Worm (Caenorhabditis elegans) whole organism, young adult: ENCODE data around the gene dct-17.

ENCODE experiments used
- B0019.2 ChIP-seq: fragments of 200-800 bp; sonication (Bioruptor generic); conservative IDR thresholded peaks from 2 replicates; pipeline ENCODE4 v1.3.6; 2022; ENCODE audit warnings: missing genetic modification reagents, missing genetic modification characterization, missing compliant biosample characterization
- B0035.1 ChIP-seq: sonication (generic microtip); optimal IDR thresholded peaks from 2 replicates; lab custom pipeline; 2016; ENCODE audit warnings: missing genetic modification characterization, mild to moderate bottlenecking, missing compliant biosample characterization, missing genotype, missing genetic modification reagents
- C17E4.6 ChIP-seq: fragments of 200-800 bp; sonication (Bioruptor generic); IDR thresholded peaks from 2 replicates; pipeline ENCODE4 v1.3.6; 2022; ENCODE audit warnings: missing genetic modification reagents, missing genetic modification characterization, missing compliant biosample characterization
- F22D6.2 ChIP-seq: sonication (generic microtip); optimal IDR thresholded peaks from 2 replicates; lab custom pipeline; 2016; ENCODE audit warnings: mild to moderate bottlenecking, missing genetic modification characterization, missing compliant biosample characterization
- F23B12.7 ChIP-seq: sonication (generic microtip); optimal IDR thresholded peaks from 2 replicates; lab custom pipeline; 2017; ENCODE audit warnings: missing genetic modification characterization, mild to moderate bottlenecking, missing compliant biosample characterization, antibody characterized with exemption, moderate library complexity; ENCODE audit not compliant: insufficient read depth
- F49E8.2 ChIP-seq: sonication (generic microtip); optimal IDR thresholded peaks from 3 replicates; lab custom pipeline; 2017; ENCODE audit warnings: missing genetic modification characterization, mild to moderate bottlenecking, missing compliant biosample characterization, antibody characterized with exemption, moderate library complexity; ENCODE audit not compliant: insufficient read depth
- F55B11.4 ChIP-seq: sonication (generic microtip); optimal IDR thresholded peaks from 2 replicates; lab custom pipeline; 2016; ENCODE audit warnings: missing compliant biosample characterization, missing genetic modification characterization, borderline replicate concordance; ENCODE audit not compliant: insufficient read depth
- T07F8.4 ChIP-seq: sonication (generic microtip); optimal IDR thresholded peaks from 2 replicates; lab custom pipeline; 2016; ENCODE audit warnings: mild to moderate bottlenecking, missing genetic modification characterization, moderate library complexity, missing compliant biosample characterization
- Y56A3A.18 ChIP-seq: fragments of 200-800 bp; sonication (Bioruptor generic); IDR thresholded peaks from 2 replicates; pipeline ENCODE4 v1.3.6; 2022; ENCODE audit warnings: missing genetic modification reagents, missing genetic modification characterization, missing compliant biosample characterization
- Y67H2A.10 ChIP-seq: fragments of 200-800 bp; sonication (Bioruptor generic); conservative IDR thresholded peaks from 2 replicates; pipeline ENCODE4 v1.3.6; 2022; ENCODE audit warnings: missing genetic modification reagents, missing genetic modification characterization, missing compliant biosample characterization
- ama-1 ChIP-seq, 3 experiments: fragments of 150-350 bp in 1 of 3; sonication (generic microtip) in 2 of 3; optimal IDR thresholded peaks; 2 replicates each; lab custom pipeline; 2014 to 2018; ENCODE audit warnings: missing biosample characterization in 2 of 3, missing genetic modification characterization in 2 of 3, missing genetic modification reagents in 2 of 3
- aptf-2 ChIP-seq: fragments of 200-800 bp; sonication (Bioruptor generic); conservative IDR thresholded peaks from 2 replicates; pipeline ENCODE4 v1.3.6; 2022; ENCODE audit warnings: missing genetic modification reagents, missing genetic modification characterization, missing compliant biosample characterization
- aptf-3 ChIP-seq: fragments of 200-800 bp; sonication (Bioruptor generic); IDR thresholded peaks from 2 replicates; pipeline ENCODE4 v1.3.6; 2022; ENCODE audit warnings: missing genetic modification characterization, missing compliant biosample characterization
- athp-1 ChIP-seq: sonication (generic microtip); optimal IDR thresholded peaks from 2 replicates; lab custom pipeline; 2017; ENCODE audit warnings: mild to moderate bottlenecking, missing genetic modification characterization, missing compliant biosample characterization
- attf-3 ChIP-seq: fragments of 200-800 bp; sonication (Bioruptor generic); conservative IDR thresholded peaks from 2 replicates; pipeline ENCODE4 v1.3.6; 2022; ENCODE audit warnings: missing genetic modification reagents, missing genetic modification characterization, missing compliant biosample characterization
- ceh-40 ChIP-seq: fragments of 200-800 bp; sonication (Bioruptor generic); IDR thresholded peaks from 2 replicates; pipeline ENCODE4 v1.3.6; 2022; ENCODE audit warnings: missing genetic modification characterization, missing compliant biosample characterization
- ceh-58 ChIP-seq: fragments of 200-800 bp; sonication (Bioruptor generic); IDR thresholded peaks from 2 replicates; pipeline ENCODE4 v1.3.6; 2022; ENCODE audit warnings: missing genetic modification characterization, missing compliant biosample characterization
- chd-7 ChIP-seq: sonication (generic microtip); optimal IDR thresholded peaks from 2 replicates; lab custom pipeline; 2016; ENCODE audit warnings: mild to moderate bottlenecking, missing genetic modification characterization, moderate library complexity, missing compliant biosample characterization
- die-1 ChIP-seq: sonication (generic microtip); optimal IDR thresholded peaks from 2 replicates; lab custom pipeline; 2016; ENCODE audit warnings: missing genotype, mild to moderate bottlenecking, missing genetic modification characterization, missing compliant biosample characterization
- dox-1 ChIP-seq: fragments of 200-800 bp; sonication (Bioruptor generic); IDR thresholded peaks from 2 replicates; pipeline ENCODE4 v1.3.6; 2022; ENCODE audit warnings: missing genetic modification reagents, missing genetic modification characterization, missing compliant biosample characterization
- egl-18 ChIP-seq: fragments of 200-800 bp; sonication (Bioruptor generic); IDR thresholded peaks from 2 replicates; pipeline ENCODE4 v1.3.6; 2022; ENCODE audit warnings: missing genetic modification reagents, missing genetic modification characterization, missing compliant biosample characterization
- hlh-12 ChIP-seq: sonication (generic microtip); optimal IDR thresholded peaks from 2 replicates; lab custom pipeline; 2016; ENCODE audit warnings: missing genetic modification characterization, missing compliant biosample characterization
- hlh-26 ChIP-seq: fragments of 200-800 bp; sonication (Bioruptor generic); conservative IDR thresholded peaks from 2 replicates; pipeline ENCODE4 v1.3.6; 2022; ENCODE audit warnings: missing genetic modification reagents, missing genetic modification characterization, missing compliant biosample characterization
- lag-1 ChIP-seq: fragments of 200-800 bp; sonication (Bioruptor generic); IDR thresholded peaks from 2 replicates; pipeline ENCODE4 v1.3.6; 2022; ENCODE audit warnings: missing genetic modification reagents, missing genetic modification characterization, missing compliant biosample characterization
- let-526 ChIP-seq: fragments of 200-800 bp; sonication (Bioruptor generic); IDR thresholded peaks from 2 replicates; pipeline ENCODE4 v1.3.6; 2022; ENCODE audit warnings: missing genetic modification reagents, missing genetic modification characterization, missing compliant biosample characterization
- lin-26 ChIP-seq: fragments of 200-800 bp; sonication (Bioruptor generic); IDR thresholded peaks from 2 replicates; pipeline ENCODE4 v1.3.6; 2022; ENCODE audit warnings: missing genetic modification reagents, missing genetic modification characterization, missing compliant biosample characterization
- madf-3 ChIP-seq: fragments of 200-800 bp; sonication (Bioruptor generic); IDR thresholded peaks from 2 replicates; pipeline ENCODE4 v1.3.6; 2022; ENCODE audit warnings: missing genetic modification reagents, missing genetic modification characterization, missing compliant biosample characterization
- madf-6 ChIP-seq: fragments of 200-800 bp; sonication (Bioruptor generic); IDR thresholded peaks from 2 replicates; pipeline ENCODE4 v1.3.6; 2022; ENCODE audit warnings: missing genetic modification reagents, missing genetic modification characterization, missing compliant biosample characterization
- madf-8 ChIP-seq: fragments of 200-800 bp; sonication (Bioruptor generic); conservative IDR thresholded peaks from 2 replicates; pipeline ENCODE4 v1.3.6; 2022; ENCODE audit warnings: missing genetic modification reagents, missing genetic modification characterization, missing compliant biosample characterization
- mel-28 ChIP-seq: sonication (generic microtip); optimal IDR thresholded peaks from 2 replicates; lab custom pipeline; 2016; ENCODE audit warnings: borderline replicate concordance, mild to moderate bottlenecking, missing genetic modification characterization, missing compliant biosample characterization
- nfya-1 ChIP-seq: sonication (generic microtip); optimal IDR thresholded peaks from 2 replicates; lab custom pipeline; 2017; ENCODE audit warnings: antibody characterized with exemption, missing compliant biosample characterization, missing genetic modification characterization, borderline replicate concordance; ENCODE audit not compliant: insufficient read depth
- nfya-2 ChIP-seq: fragments of 200-800 bp; sonication (Bioruptor generic); IDR thresholded peaks from 2 replicates; pipeline ENCODE4 v1.3.6; 2022; ENCODE audit warnings: missing genetic modification reagents, missing genetic modification characterization, missing compliant biosample characterization
- nhr-179 ChIP-seq: sonication (generic microtip); optimal IDR thresholded peaks from 2 replicates; lab custom pipeline; 2016; ENCODE audit warnings: mild to moderate bottlenecking, missing genetic modification characterization, missing compliant biosample characterization
- nhr-90 ChIP-seq: sonication (generic microtip); optimal IDR thresholded peaks from 2 replicates; lab custom pipeline; 2016; ENCODE audit warnings: missing genotype, mild to moderate bottlenecking, missing genetic modification characterization, missing compliant biosample characterization
- rcor-1 ChIP-seq: fragments of 200-800 bp; sonication (Bioruptor generic); IDR thresholded peaks from 2 replicates; pipeline ENCODE4 v1.3.6; 2022; ENCODE audit warnings: missing genetic modification reagents, missing genetic modification characterization, missing compliant biosample characterization
- repo-1 ChIP-seq: sonication (generic microtip); optimal IDR thresholded peaks from 2 replicates; lab custom pipeline; 2017; ENCODE audit warnings: mild to moderate bottlenecking, missing genetic modification characterization, missing compliant biosample characterization
- rpc-1 ChIP-seq, 2 experiments: fragments of 150-350 bp in 1 of 2; sonication (generic microtip) in 1 of 2; optimal IDR thresholded peaks; 2 replicates each; lab custom pipeline; 2014 to 2018; ENCODE audit warnings: missing biosample characterization in 1 of 2, missing genetic modification characterization in 1 of 2, missing genetic modification reagents in 1 of 2, missing genotype in 1 of 2
- sdz-38 ChIP-seq: sonication (generic microtip); optimal IDR thresholded peaks from 2 replicates; lab custom pipeline; 2016; ENCODE audit warnings: missing genotype, missing genetic modification characterization, missing compliant biosample characterization
- snpc-3.4 ChIP-seq: sonication (generic microtip); optimal IDR thresholded peaks from 2 replicates; lab custom pipeline; 2017; ENCODE audit warnings: missing genetic modification characterization, mild to moderate bottlenecking, missing compliant biosample characterization, antibody characterized with exemption, moderate library complexity, missing genotype, missing genetic modification reagents
- somi-1 ChIP-seq: fragments of 200-800 bp; sonication (Bioruptor generic); optimal IDR thresholded peaks from 2 replicates; lab custom pipeline; 2018; ENCODE audit warnings: mild to moderate bottlenecking, missing genetic modification characterization, missing compliant biosample characterization
- xnd-1 ChIP-seq: sonication (generic microtip); optimal IDR thresholded peaks from 2 replicates; lab custom pipeline; 2016; ENCODE audit warnings: missing genotype, missing genetic modification reagents, missing genetic modification characterization, missing compliant biosample characterization
- zfh-2 ChIP-seq: fragments of 200-800 bp; sonication (Bioruptor generic); conservative IDR thresholded peaks from 2 replicates; pipeline ENCODE4 v1.3.6; 2022; ENCODE audit warnings: missing genetic modification reagents, missing genetic modification characterization, missing compliant biosample characterization
- ztf-25 ChIP-seq: fragments of 200-800 bp; sonication (Bioruptor generic); IDR thresholded peaks from 2 replicates; pipeline ENCODE4 v1.3.6; 2022; ENCODE audit warnings: missing genetic modification reagents, missing genetic modification characterization, missing compliant biosample characterization

Gene dct-17

DNA sequence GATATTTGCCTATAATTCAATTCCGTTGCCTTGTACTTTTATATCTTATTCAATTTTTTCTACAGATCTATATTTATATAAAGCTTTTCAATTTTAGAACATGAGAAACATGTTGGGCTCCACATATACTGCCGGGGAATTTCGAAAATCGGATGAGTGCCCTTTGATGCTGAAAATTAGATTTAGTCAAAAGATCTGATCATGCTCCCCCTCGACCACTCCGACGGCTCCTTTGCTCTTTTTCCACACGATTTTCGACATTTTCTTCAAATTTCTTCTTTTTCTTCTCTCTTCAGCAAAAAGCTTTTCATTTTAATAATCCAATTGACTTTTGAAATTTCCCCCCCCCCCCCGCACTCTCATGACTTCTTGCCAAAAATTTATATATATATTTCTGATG lies 49.1 kb downstream of the dct-17 start:
- TF ChIP-seq ztf-25 (GFP tag; lab: Robert Waterston, UW): no peak
- no peak for TF ChIP-seq hlh-12 (tag; lab: Kevin White, UChicago)
- no peak for TF ChIP-seq sdz-38 (tag; lab: Kevin White, UChicago)
- TF ChIP-seq xnd-1 (tag; lab: Kevin White, UChicago): no peak
- no peak for TF ChIP-seq F23B12.7
- no peak for TF ChIP-seq egl-18 (GFP tag; lab: Robert Waterston, UW)
- TF ChIP-seq rpc-1 (optimal IDR thresholded peaks at IDR 0.05; lab: Kevin White, UChicago): no peak
- no peak for TF ChIP-seq rpc-1 (tag; optimal IDR thresholded peaks at IDR 0.05; lab: Kevin White, UChicago)
- no peak for TF ChIP-seq let-526 (GFP tag; lab: Robert Waterston, UW)
- TF ChIP-seq chd-7 (tag; lab: Kevin White, UChicago): no peak
- no peak for TF ChIP-seq madf-8
- no peak for TF ChIP-seq somi-1 (GFP tag; lab: Kevin White, UChicago)

DNA sequence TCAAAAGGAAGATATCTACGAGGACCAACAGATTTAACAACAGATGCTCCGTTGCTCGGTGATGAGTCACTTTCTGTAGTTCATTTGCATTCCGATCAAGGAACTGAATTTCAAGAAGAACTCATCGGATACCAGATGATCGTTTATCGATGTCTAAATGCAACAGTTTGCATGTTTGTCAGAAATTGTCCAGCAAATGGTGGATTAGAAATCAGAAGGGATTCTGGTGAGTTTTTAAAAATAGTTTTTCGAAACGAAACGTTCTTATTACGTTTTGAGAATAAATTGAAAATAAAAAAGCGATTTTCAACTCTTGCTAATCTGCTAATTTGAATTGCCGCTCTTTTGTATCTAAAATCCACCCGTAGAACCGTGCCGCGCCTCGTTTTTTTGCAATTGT lies 50.7 kb downstream of the dct-17 start:
- no peak for TF ChIP-seq ceh-40
- no peak for TF ChIP-seq Y67H2A.10
- TF ChIP-seq ztf-25 (GFP tag; lab: Robert Waterston, UW): no peak
- TF ChIP-seq, all 124 proteins: peak for 0

DNA sequence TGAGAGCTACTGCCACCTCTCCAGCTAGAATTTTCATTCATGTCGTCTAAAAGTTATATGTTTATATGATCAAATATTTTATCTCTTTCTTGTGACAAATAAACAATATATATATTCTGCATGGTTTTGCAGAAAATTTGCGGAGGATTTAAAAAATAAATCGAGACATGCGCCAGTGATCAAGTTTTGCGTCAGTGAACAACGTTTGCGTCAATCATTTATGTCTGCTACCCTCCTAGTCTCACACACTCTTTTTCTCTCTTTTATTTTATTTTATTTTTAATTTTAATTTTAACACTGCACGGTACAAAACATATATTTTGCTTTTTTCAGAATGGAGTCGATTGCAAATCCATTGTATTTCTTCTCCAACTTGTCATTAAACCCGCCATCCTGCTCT lies 52.0 kb downstream of the dct-17 start, which contains the start of the genes tag-65 and ccz-1:
Gene tag-65, minus strand, starts transcription at position 46 of the 400 bp plus-strand sequence.
Gene ccz-1, plus strand, starts transcription at position 334 of the 400 bp plus-strand sequence.
- no peak for TF ChIP-seq mel-28 (tag; lab: Kevin White, UChicago)
- TF ChIP-seq ceh-40: no peak
- TF ChIP-seq B0019.2 (GFP tag; lab: Robert Waterston, UW): no peak
- TF ChIP-seq ama-1 (optimal IDR thresholded peaks at IDR 0.05; lab: Kevin White, UChicago): no peak
- TF ChIP-seq ama-1 (GFP tag; optimal IDR thresholded peaks at IDR 0.05; lab: Kevin White, UChicago): no peak
- no peak for TF ChIP-seq aptf-3 (GFP tag; lab: Robert Waterston, UW)
- TF ChIP-seq nhr-179 (tag; lab: Kevin White, UChicago): no peak
- TF ChIP-seq die-1: no peak
- no peak for TF ChIP-seq nhr-90 (tag; lab: Kevin White, UChicago)
- TF ChIP-seq F55B11.4 (tag; lab: Kevin White, UChicago): no peak
- TF ChIP-seq C17E4.6 (GFP tag; lab: Robert Waterston, UW): no peak
- peak; percentile 32 for TF ChIP-seq F49E8.2 (tag; lab: Kevin White, UChicago)
- peak; percentile 28 for TF ChIP-seq athp-1 (tag; lab: Kevin White, UChicago)
- no peak for TF ChIP-seq egl-18 (GFP tag; lab: Robert Waterston, UW)
- TF ChIP-seq rpc-1 (optimal IDR thresholded peaks at IDR 0.05; lab: Kevin White, UChicago): no peak
- no peak for TF ChIP-seq rpc-1 (tag; optimal IDR thresholded peaks at IDR 0.05; lab: Kevin White, UChicago)
- TF ChIP-seq F22D6.2 (tag; lab: Kevin White, UChicago): no peak
- peak; percentile 85 for TF ChIP-seq madf-6
- peak; percentile 77 for TF ChIP-seq dox-1
- TF ChIP-seq madf-8: peak; percentile 68
- no peak for TF ChIP-seq aptf-2 (GFP tag; lab: Robert Waterston, UW)
- peak; percentile 62; the same call in 1 of the 2 replicates for TF ChIP-seq Y56A3A.18 (GFP tag; lab: Robert Waterston, UW)
- TF ChIP-seq T07F8.4 (tag; lab: Kevin White, UChicago): no peak
- TF ChIP-seq madf-3 (GFP tag; lab: Robert Waterston, UW): 0 out of 2 replicates have a peak, but pooled peaks have one; percentile 60
- TF ChIP-seq xnd-1 (tag; lab: Kevin White, UChicago): peak; percentile 68
- TF ChIP-seq attf-3 (GFP tag; lab: Robert Waterston, UW): peak; percentile 57; the same call in 1 of the 2 replicates
- no peak for TF ChIP-seq nfya-1
- peak; percentile 89 for TF ChIP-seq rcor-1
- no peak for TF ChIP-seq lag-1 (GFP tag; lab: Robert Waterston, UW)
- TF ChIP-seq lin-26: no peak
- TF ChIP-seq nfya-2 (GFP tag; lab: Robert Waterston, UW): no peak
- TF ChIP-seq snpc-3.4 (tag; lab: Kevin White, UChicago): peak; percentile 55
- TF ChIP-seq repo-1 (tag; lab: Kevin White, UChicago): peak; percentile 19
- no peak for TF ChIP-seq ceh-58
- no peak for TF ChIP-seq B0035.1 (tag; lab: Kevin White, UChicago)
- no peak for TF ChIP-seq hlh-26 (GFP tag; lab: Robert Waterston, UW)
- TF ChIP-seq zfh-2 (GFP tag; lab: Robert Waterston, UW): no peak
- no peak for TF ChIP-seq chd-7 (tag; lab: Kevin White, UChicago)
- no peak for TF ChIP-seq let-526 (GFP tag; lab: Robert Waterston, UW)
